Worm (Caenorhabditis elegans) whole organism, midembryonic: ENCODE data around the gene K08E5.1.

Experiments used
- T22C8.4 ChIP-seq: fragments of 200-800 bp; sonication (Bioruptor generic); IDR thresholded peaks from 2 replicates; pipeline ENCODE4 v1.3.6; 2022; ENCODE audit warnings: missing genetic modification characterization, missing compliant biosample characterization
- flt-1 ChIP-seq: fragments of 200-800 bp; sonication (Bioruptor generic); IDR thresholded peaks from 2 replicates; pipeline ENCODE4 v1.3.6; 2022; ENCODE audit warnings: missing genetic modification characterization, missing compliant biosample characterization
- med-1 ChIP-seq: sonication (generic microtip); optimal IDR thresholded peaks from 2 replicates; lab custom pipeline; 2017; ENCODE audit warnings: missing genetic modification characterization, mild to moderate bottlenecking, missing compliant biosample characterization, antibody characterized with exemption, missing genetic modification reagents; ENCODE audit not compliant: insufficient read depth
- ztf-23 ChIP-seq: fragments of 200-800 bp; sonication (Bioruptor generic); IDR thresholded peaks from 2 replicates; pipeline ENCODE4 v1.3.6; 2022; ENCODE audit warnings: missing genetic modification reagents, missing genetic modification characterization, missing compliant biosample characterization
- ztf-29 ChIP-seq: fragments of 200-800 bp; sonication (Bioruptor generic); IDR thresholded peaks from 2 replicates; pipeline ENCODE4 v1.3.6; 2022; ENCODE audit warnings: missing genetic modification reagents, missing genetic modification characterization, missing compliant biosample characterization

ce11 chrIII:10150710-10151109, 4.1 kb upstream of the K08E5.1 start:
- TF ChIP-seq ztf-23 (no peak), flt-1 (no peak), med-1 (GFP tag; lab: Kevin White, UChicago) (no peak), ztf-29 (GFP tag; lab: Robert Waterston, UW) (no peak), T22C8.4 (GFP tag; lab: Robert Waterston, UW) (no peak)
